Worm (Caenorhabditis elegans): ENCODE data around the gene R08C7.5.

DNA sequence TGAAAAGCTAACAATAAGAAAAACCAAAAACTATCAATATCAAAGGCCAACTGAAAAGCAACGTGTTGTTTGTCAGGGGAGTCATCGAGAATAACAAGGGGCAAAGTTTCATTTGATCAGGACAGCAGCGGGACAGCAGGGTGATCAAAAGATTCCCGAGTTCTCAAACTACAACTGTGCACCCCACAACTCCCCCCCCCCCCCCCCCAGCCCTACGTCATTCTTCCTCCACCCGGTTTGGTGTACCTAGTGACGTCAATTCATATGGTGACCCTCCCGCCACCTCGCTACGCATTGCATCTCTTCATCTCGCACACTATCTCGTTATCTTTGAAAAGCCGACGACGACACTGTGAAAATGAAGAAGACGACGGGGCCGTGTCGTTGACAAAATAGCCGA lies 43.7 kb downstream of the R08C7.5 start:
- TF ChIP-seq aly-2 (tag; optimal IDR thresholded peaks at IDR 0.05) (no peak), ztf-4 (tag; optimal IDR thresholded peaks at IDR 0.05) (no peak), mml-1 (tag; optimal IDR thresholded peaks at IDR 0.05) (no peak), ama-1 (optimal IDR thresholded peaks at IDR 0.05) (peak; percentile 83), nhr-28 (tag; optimal IDR thresholded peaks at IDR 0.05) (no peak), R02D3.7 (tag; optimal IDR thresholded peaks at IDR 0.05) (no peak), elt-2 (tag; optimal IDR thresholded peaks at IDR 0.05) (peak; percentile 4), elt-1 (tag; optimal IDR thresholded peaks at IDR 0.05) (no peak), nhr-12 (tag; optimal IDR thresholded peaks at IDR 0.05) (no peak), pha-4 (tag; optimal IDR thresholded peaks at IDR 0.05) (no peak), egl-27 (tag; optimal IDR thresholded peaks at IDR 0.05) (no peak)

All from whole organism, L3 larva.